Worm (Caenorhabditis elegans): Measurements from ENCODE around the gene irld-21.

Gene irld-21

DNA sequence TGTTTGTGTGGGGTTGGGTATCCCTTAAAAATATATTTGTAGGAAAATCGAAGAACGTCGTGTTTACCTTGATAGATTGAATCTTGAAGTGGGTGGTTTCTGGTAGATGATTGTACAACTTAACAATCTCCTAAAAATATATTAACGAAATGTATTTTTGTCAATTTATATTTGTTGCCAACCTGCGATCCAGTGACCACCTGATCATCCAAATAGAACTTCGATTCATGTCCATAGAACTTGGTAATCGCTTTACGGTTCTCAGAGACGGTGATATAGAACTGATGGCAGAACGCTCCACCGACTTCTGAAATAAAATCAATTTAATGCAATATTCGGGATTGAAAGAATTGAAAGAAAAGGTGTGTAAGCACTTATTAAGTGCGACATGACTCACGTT, 6.3 kb upstream of the irld-21 start:
- TF ChIP-seq unc-62 (GFP tag; optimal IDR thresholded peaks at IDR 0.05) (no peak), fkh-4 (tag; optimal IDR thresholded peaks at IDR 0.05; ENCODE audit: borderline replicate concordance) (no peak), isw-1 (GFP tag; IDR thresholded peaks at IDR 0.05) (no peak), sox-4 (tag; optimal IDR thresholded peaks at IDR 0.05) (no peak), aly-2 (tag; optimal IDR thresholded peaks at IDR 0.05) (no peak), aha-1 (tag; optimal IDR thresholded peaks at IDR 0.05) (no peak), lin-39 (tag; optimal IDR thresholded peaks at IDR 0.05) (no peak), ceh-90 (tag; optimal IDR thresholded peaks at IDR 0.05) (no peak), lsy-2 (tag; optimal IDR thresholded peaks at IDR 0.05) (no peak), unc-30 (tag; optimal IDR thresholded peaks at IDR 0.05) (no peak), lin-15B (tag; optimal IDR thresholded peaks at IDR 0.05) (no peak)

DNA sequence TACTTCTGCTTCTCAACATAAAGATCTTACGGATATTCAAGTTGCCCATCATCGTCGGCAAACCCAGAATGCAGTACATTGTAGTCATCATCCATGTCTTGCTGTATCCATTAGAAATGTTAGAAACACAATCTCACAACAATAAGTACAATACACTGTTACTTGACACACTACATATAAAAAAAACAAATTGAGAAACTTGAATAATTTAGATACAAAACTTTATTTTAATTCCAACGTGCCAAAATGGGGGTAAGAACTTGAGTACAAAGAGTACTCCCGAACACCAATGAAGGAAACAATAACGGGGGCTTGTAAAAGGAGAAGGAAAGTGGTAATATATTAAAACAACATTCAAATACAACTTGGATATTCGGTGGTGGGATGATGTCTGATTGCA, 4.4 kb upstream of the irld-21 start, which contains the start of gene ctf-18:
Gene ctf-18, minus strand, starts transcription at position 101 of the 400 bp plus-strand sequence.
- TF ChIP-seq ceh-63 (GFP tag; optimal IDR thresholded peaks at IDR 0.05) (no peak), sptf-1 (tag; optimal IDR thresholded peaks at IDR 0.05) (no peak), nhr-84 (tag; optimal IDR thresholded peaks at IDR 0.05) (no peak), ces-1 (GFP tag; optimal IDR thresholded peaks at IDR 0.05) (no peak), elt-2 (tag; optimal IDR thresholded peaks at IDR 0.05) (no peak), ceh-90 (tag; optimal IDR thresholded peaks at IDR 0.05) (no peak), zip-4 (GFP tag; optimal IDR thresholded peaks at IDR 0.05) (no peak), F16B12.6 (tag; optimal IDR thresholded peaks at IDR 0.05) (no peak), dsc-1 (tag; optimal IDR thresholded peaks at IDR 0.05) (no peak), unc-130 (tag; optimal IDR thresholded peaks at IDR 0.05) (no peak), fkh-4 (tag; optimal IDR thresholded peaks at IDR 0.05; ENCODE audit: borderline replicate concordance) (no peak), hlh-4 (tag; optimal IDR thresholded peaks at IDR 0.05) (no peak), lin-39 (tag; optimal IDR thresholded peaks at IDR 0.05) (no peak), nhr-11 (tag; optimal IDR thresholded peaks at IDR 0.05) (no peak), lin-35 (GFP tag; optimal IDR thresholded peaks at IDR 0.05) (no peak)

DNA sequence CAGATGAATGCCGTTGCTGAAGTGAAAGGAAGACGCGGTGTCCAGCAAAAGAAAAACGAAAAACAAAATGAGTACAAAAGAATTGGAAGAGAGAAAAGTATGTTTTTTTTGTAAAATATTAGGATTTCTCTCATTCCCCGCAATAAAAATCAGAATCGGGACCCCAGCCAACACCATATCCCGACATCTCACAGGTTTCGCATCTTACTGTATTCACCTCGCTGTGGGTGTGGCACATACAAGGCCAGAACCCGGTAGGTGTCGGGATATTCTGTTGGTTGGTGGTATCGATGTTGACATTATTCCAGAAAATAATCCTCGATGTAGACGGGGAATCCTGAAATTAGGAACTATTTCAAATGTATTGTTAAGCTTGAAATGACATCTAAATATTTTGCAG, 5.3 kb downstream of the irld-21 start:
- TF ChIP-seq blmp-1 (tag; optimal IDR thresholded peaks at IDR 0.05) (no peak), zag-1 (tag; optimal IDR thresholded peaks at IDR 0.05) (no peak), fkh-4 (tag; optimal IDR thresholded peaks at IDR 0.05; ENCODE audit: borderline replicate concordance) (no peak), ztf-11 (tag; optimal IDR thresholded peaks at IDR 0.05) (no peak), hpl-2 (GFP tag; optimal IDR thresholded peaks at IDR 0.05) (no peak), isw-1 (GFP tag; IDR thresholded peaks at IDR 0.05) (no peak), ztf-4 (tag; optimal IDR thresholded peaks at IDR 0.05) (no peak), lin-39 (tag; optimal IDR thresholded peaks at IDR 0.05) (no peak), hlh-4 (tag; optimal IDR thresholded peaks at IDR 0.05) (no peak), efl-3 (GFP tag; optimal IDR thresholded peaks at IDR 0.05) (no peak), nhr-76 (tag; optimal IDR thresholded peaks at IDR 0.05) (no peak), dsc-1 (tag; optimal IDR thresholded peaks at IDR 0.05) (no peak), mep-1 (tag; optimal IDR thresholded peaks at IDR 0.05) (no peak), lsy-2 (tag; optimal IDR thresholded peaks at IDR 0.05) (no peak), unc-30 (tag; optimal IDR thresholded peaks at IDR 0.05) (no peak), lin-14 (GFP tag; optimal IDR thresholded peaks at IDR 0.05) (no peak), skn-1 (tag; optimal IDR thresholded peaks at IDR 0.05) (no peak), snpc-4 (tag; optimal IDR thresholded peaks at IDR 0.05) (no peak), mef-2 (tag; optimal IDR thresholded peaks at IDR 0.05) (no peak)

DNA sequence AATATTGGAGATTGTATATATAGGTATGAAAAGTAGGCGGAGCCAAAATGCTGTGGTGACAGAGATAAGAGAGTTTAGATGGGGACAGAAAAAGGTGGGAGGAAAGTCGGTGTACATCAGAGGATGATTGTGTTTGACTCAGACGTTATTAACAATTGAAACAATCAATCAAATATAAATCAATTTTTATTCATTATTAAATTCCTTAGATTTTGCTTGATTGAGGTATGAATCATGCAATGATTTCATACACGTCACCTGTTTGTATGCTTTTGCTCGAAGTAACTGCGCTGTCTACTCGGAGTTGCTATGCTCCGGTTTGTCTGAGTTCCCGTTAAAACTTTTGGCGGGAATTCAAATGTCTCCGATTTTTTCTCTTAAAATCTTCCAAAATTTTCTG, 7.0 kb downstream of the irld-21 start, which contains the start of gene C04G2.10:
Gene C04G2.10, plus strand, starts transcription at position 301 of the 400 bp plus-strand sequence.
- TF ChIP-seq nhr-90 (tag; optimal IDR thresholded peaks at IDR 0.05; ENCODE audit: poor library complexity) (no peak), F16B12.6 (tag; optimal IDR thresholded peaks at IDR 0.05) (no peak), mab-9 (GFP tag; IDR thresholded peaks at IDR 0.05) (no peak), snu-23 (GFP tag; optimal IDR thresholded peaks at IDR 0.05) (no peak), unc-86 (tag; optimal IDR thresholded peaks at IDR 0.05) (no peak), ztf-4 (tag; optimal IDR thresholded peaks at IDR 0.05) (no peak), skn-1 (tag; optimal IDR thresholded peaks at IDR 0.05) (no peak), unc-62 (GFP tag; optimal IDR thresholded peaks at IDR 0.05) (no peak), efl-3 (GFP tag; optimal IDR thresholded peaks at IDR 0.05) (no peak), nhr-71 (tag; optimal IDR thresholded peaks at IDR 0.05) (no peak), alr-1 (tag; optimal IDR thresholded peaks at IDR 0.05; ENCODE audit: borderline replicate concordance) (no peak), unc-130 (tag; optimal IDR thresholded peaks at IDR 0.05) (no peak), swsn-7 (tag; optimal IDR thresholded peaks at IDR 0.05) (no peak), lsy-2 (tag; optimal IDR thresholded peaks at IDR 0.05) (no peak), ceh-88 (GFP tag; IDR thresholded peaks at IDR 0.05) (no peak), mef-2 (tag; optimal IDR thresholded peaks at IDR 0.05) (no peak), egl-27 (tag; optimal IDR thresholded peaks at IDR 0.05) (no peak), pax-3 (tag; optimal IDR thresholded peaks at IDR 0.05) (no peak), C04F5.9 (tag; optimal IDR thresholded peaks at IDR 0.05) (no peak)

All from whole organism, L1 larva.